Fruit fly (Drosophila melanogaster): ENCODE measurements around the gene Idh3a.

DNA sequence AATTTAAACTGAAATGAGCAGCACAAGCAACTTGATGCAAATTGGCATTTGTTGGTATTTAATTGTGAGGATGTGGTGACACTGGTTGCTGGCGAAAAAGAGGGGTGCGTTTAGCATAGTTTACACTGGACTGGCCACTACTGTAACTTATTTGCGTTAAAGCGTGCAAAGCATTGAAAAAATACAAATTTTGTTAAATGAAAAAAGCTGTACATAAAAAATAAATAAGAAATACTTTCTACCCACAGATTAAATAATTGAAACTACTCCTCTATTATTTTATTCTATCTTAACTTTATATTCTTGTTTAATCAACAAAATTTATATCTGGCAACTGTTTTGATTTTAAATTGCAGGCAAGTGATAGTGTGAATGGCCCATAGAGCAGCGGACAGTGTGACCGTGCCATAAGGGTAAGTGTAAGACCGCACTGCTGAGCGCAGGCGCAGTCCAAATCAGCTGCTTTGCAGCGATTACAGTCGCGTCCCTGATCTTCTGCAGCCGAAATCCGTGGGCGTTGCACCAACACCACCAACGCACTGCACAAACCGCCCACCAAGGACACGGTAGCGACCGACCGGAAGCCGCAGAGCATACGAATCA, 44.2 kb upstream of the Idh3a start, which contains the start of the genes Grip84 and car:
- TF ChIP-seq CG34367 (tag; optimal IDR thresholded peaks at IDR 0.05): peak; percentile 39
- TF ChIP-seq gl (tag; optimal IDR thresholded peaks at IDR 0.05): no peak
- no peak for TF ChIP-seq CG14655 (GFP tag; optimal IDR thresholded peaks at IDR 0.05)
- peak; percentile 40 for TF ChIP-seq CG32121 (GFP tag; IDR thresholded peaks at IDR 0.05)
- TF ChIP-seq EcR (GFP tag; optimal IDR thresholded peaks at IDR 0.05): no peak
- TF ChIP-seq CG12605 (GFP tag; IDR thresholded peaks at IDR 0.05): peak; percentile 49; the same call in 1 of the 2 replicates
- no peak; the same call in 2 of the 3 replicates for TF ChIP-seq CG4496 (GFP tag; IDR thresholded peaks at IDR 0.05)
- no peak for TF ChIP-seq CG13204 (GFP tag; optimal IDR thresholded peaks at IDR 0.05)
- no peak for TF ChIP-seq Pif1B (GFP tag; optimal IDR thresholded peaks at IDR 0.05)
- peak; percentile 56 for TF ChIP-seq CG17806 (tag; optimal IDR thresholded peaks at IDR 0.05)
- no peak for TF ChIP-seq Pif1A (GFP tag; optimal IDR thresholded peaks at IDR 0.05)
- no peak; the same call in 1 of the 2 replicates for TF ChIP-seq Ets98B (GFP tag; IDR thresholded peaks at IDR 0.05)
- no peak for TF ChIP-seq CG8301 (tag; optimal IDR thresholded peaks at IDR 0.05)
- TF ChIP-seq CG9948 (tag; optimal IDR thresholded peaks at IDR 0.05): peak; percentile 65

Measured in whole organism, pupa.